Worm (Caenorhabditis elegans) whole organism, L4/young adult: ENCODE data around the gene ipla-7.

ENCODE experiments used
- W03F9.2 ChIP-seq: fragments of 150-350 bp; optimal IDR thresholded peaks from 2 replicates; lab custom pipeline; 2014; ENCODE audit warnings: missing biosample characterization, missing genetic modification characterization
- him-1 ChIP-seq: sonication (generic microtip); optimal IDR thresholded peaks from 2 replicates; lab custom pipeline; 2016; ENCODE audit warnings: missing genotype, missing genetic modification reagents, missing genetic modification characterization, missing compliant biosample characterization

- TF ChIP-seq W03F9.2, result no peak
- TF ChIP-seq him-1 (tag; lab: Kevin White, UChicago), result no peak
Measured at ce11 chrIV:10007758-10008157, 54.9 kb downstream of the ipla-7 start.
